Fruit fly (Drosophila melanogaster) whole organism, pupa: ENCODE results near the gene galectin.

ENCODE experiments used
- CG14655 ChIP-seq: fragments of 200-800 bp; sonication (Bioruptor generic); optimal IDR thresholded peaks from 3 replicates; lab custom pipeline; 2017; ENCODE audit warnings: mild to moderate bottlenecking, missing biosample characterization, missing genetic modification reagents, missing genetic modification characterization
- CG15710 ChIP-seq: fragments of 200-800 bp; sonication (Bioruptor generic); optimal IDR thresholded peaks from 2 replicates; lab custom pipeline; 2018; ENCODE audit warnings: missing biosample characterization, mild to moderate bottlenecking, missing genetic modification characterization, moderate library complexity
- CG17806 ChIP-seq: fragments of 200-800 bp; sonication (Bioruptor generic); optimal IDR thresholded peaks from 2 replicates; lab custom pipeline; 2018; ENCODE audit warnings: missing biosample characterization, mild to moderate bottlenecking, missing genetic modification characterization, moderate library complexity
- CG34367 ChIP-seq: fragments of 200-800 bp; sonication (Bioruptor generic); optimal IDR thresholded peaks from 2 replicates; lab custom pipeline; 2018; ENCODE audit warnings: missing biosample characterization, mild to moderate bottlenecking, missing genetic modification characterization
- CG8159 ChIP-seq: fragments of 200-800 bp; sonication (Bioruptor generic); optimal IDR thresholded peaks from 3 replicates; lab custom pipeline; 2018; ENCODE audit warnings: missing biosample characterization, mild to moderate bottlenecking, missing genetic modification characterization, moderate library complexity
- CG9948 ChIP-seq: fragments of 200-800 bp; sonication (Bioruptor generic); optimal IDR thresholded peaks from 2 replicates; lab custom pipeline; 2018; ENCODE audit warnings: missing biosample characterization, mild to moderate bottlenecking, missing genetic modification characterization, moderate library complexity
- EcR ChIP-seq: fragments of 200-800 bp; sonication (Bioruptor generic); optimal IDR thresholded peaks from 3 replicates; lab custom pipeline; 2019; ENCODE audit warnings: missing biosample characterization, missing genetic modification characterization, mild to moderate bottlenecking, moderate library complexity, missing genetic modification reagents
- Pif1B ChIP-seq: fragments of 200-800 bp; sonication (Bioruptor generic); optimal IDR thresholded peaks from 3 replicates; lab custom pipeline; 2016; ENCODE audit warnings: missing biosample characterization, missing genetic modification characterization
- fd96Ca ChIP-seq: fragments of 200-800 bp; sonication (Bioruptor generic); IDR thresholded peaks from 3 replicates; pipeline ENCODE4 v1.3.6; 2022; ENCODE audit warnings: missing biosample characterization, missing genetic modification characterization
- rn ChIP-seq: fragments of 200-800 bp; sonication (Bioruptor generic); IDR thresholded peaks from 2 replicates; pipeline ENCODE4 v1.3.6; 2022; ENCODE audit warnings: missing biosample characterization, missing genetic modification characterization

DNA sequence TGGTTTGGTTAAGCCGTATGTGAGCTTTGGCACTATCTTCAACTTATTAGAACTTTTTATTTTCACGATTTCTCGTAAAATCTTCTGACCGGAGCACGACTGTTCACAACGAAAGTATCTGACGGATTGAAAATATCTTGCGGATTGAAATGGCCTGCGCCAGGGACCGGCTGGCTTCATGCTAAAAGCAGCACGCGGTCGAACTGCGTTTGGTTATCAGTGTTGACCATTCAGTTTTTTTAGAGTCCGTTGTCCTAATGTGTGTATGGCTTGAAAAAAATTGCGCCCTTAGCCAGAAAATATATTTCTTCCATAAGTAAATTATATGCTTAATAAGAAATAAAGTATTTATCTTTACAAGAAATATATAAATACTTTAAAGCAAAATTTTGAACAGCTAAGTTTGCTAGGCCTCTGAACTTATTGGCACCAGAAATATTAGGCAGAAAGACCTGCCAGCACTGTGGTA lies 15.7 kb downstream of the galectin start, which contains the start of gene net:
- peak; percentile 67 for TF ChIP-seq CG9948 (tag; lab: Kevin White, UChicago)
- TF ChIP-seq fd96Ca (GFP tag; lab: Robert Waterston, UW): no peak
- TF ChIP-seq EcR (GFP tag; lab: Kevin White, UChicago): peak; percentile 54
- TF ChIP-seq CG34367 (tag; lab: Kevin White, UChicago): peak; percentile 59
- no peak for TF ChIP-seq rn (GFP tag; lab: Robert Waterston, UW)
- TF ChIP-seq CG14655 (GFP tag; lab: Kevin White, UChicago): peak; percentile 76
- peak; percentile 60 for TF ChIP-seq Pif1B
- TF ChIP-seq CG15710 (tag; lab: Kevin White, UChicago): peak; percentile 79
- peak; percentile 61 for TF ChIP-seq CG17806 (tag; lab: Kevin White, UChicago)
- peak; percentile 75 for TF ChIP-seq CG8159 (tag; lab: Kevin White, UChicago)
